Fruit fly (Drosophila melanogaster) whole organism, prepupa: Measurements from ENCODE around the gene homer.

Experiments
- Blimp-1 ChIP-seq: fragments of 200-800 bp; sonication (Bioruptor generic); optimal IDR thresholded peaks from 3 replicates; lab custom pipeline; 2017; ENCODE audit warnings: missing biosample characterization, missing genetic modification characterization, mild to moderate bottlenecking, moderate library complexity, missing genetic modification reagents
- CG10631 ChIP-seq: fragments of 200-800 bp; sonication (Bioruptor generic); optimal IDR thresholded peaks from 2 replicates; lab custom pipeline; 2016; ENCODE audit warnings: missing biosample characterization, missing genetic modification characterization
- CG10669 ChIP-seq: fragments of 200-800 bp; sonication (Bioruptor generic); optimal IDR thresholded peaks from 3 replicates; lab custom pipeline; 2018; ENCODE audit warnings: missing biosample characterization, mild to moderate bottlenecking, missing genetic modification characterization, moderate library complexity
- CG15336 ChIP-seq: fragments of 200-800 bp; sonication (Bioruptor generic); IDR thresholded peaks from 2 replicates; pipeline ENCODE4 v1.3.6; 2022; ENCODE audit warnings: missing biosample characterization, missing genetic modification characterization
- CG31627 ChIP-seq: fragments of 200-800 bp; sonication (Bioruptor generic); optimal IDR thresholded peaks from 3 replicates; lab custom pipeline; 2016; ENCODE audit warnings: missing biosample characterization, missing genetic modification characterization
- CG32006 ChIP-seq: fragments of 200-800 bp; sonication (Bioruptor generic); optimal IDR thresholded peaks from 3 replicates; lab custom pipeline; 2017; ENCODE audit warnings: missing biosample characterization, mild to moderate bottlenecking, missing genetic modification characterization
- CG34406 ChIP-seq: fragments of 200-800 bp; sonication (Bioruptor generic); optimal IDR thresholded peaks from 3 replicates; lab custom pipeline; 2016; ENCODE audit warnings: missing biosample characterization, missing genetic modification characterization
- CG3919 ChIP-seq: fragments of 200-800 bp; sonication (Bioruptor generic); optimal IDR thresholded peaks from 3 replicates; lab custom pipeline; 2016; ENCODE audit warnings: missing biosample characterization, missing genetic modification characterization
- CG4318 ChIP-seq: fragments of 200-800 bp; sonication (Bioruptor generic); optimal IDR thresholded peaks from 3 replicates; lab custom pipeline; 2017; ENCODE audit warnings: missing biosample characterization, mild to moderate bottlenecking, missing genetic modification characterization
- CG6163 ChIP-seq: fragments of 200-800 bp; sonication (Bioruptor generic); IDR thresholded peaks from 3 replicates; pipeline ENCODE4 v1.3.6; 2022; ENCODE audit warnings: missing biosample characterization, missing genetic modification characterization
- CG6792 ChIP-seq: fragments of 200-800 bp; sonication (Bioruptor generic); optimal IDR thresholded peaks from 3 replicates; lab custom pipeline; 2016; ENCODE audit warnings: missing biosample characterization, missing genetic modification characterization
- CG6854 ChIP-seq: fragments of 200-800 bp; sonication (Bioruptor generic); optimal IDR thresholded peaks from 2 replicates; lab custom pipeline; 2017; ENCODE audit warnings: missing biosample characterization, mild to moderate bottlenecking, missing genetic modification characterization
- CG7368 ChIP-seq: fragments of 200-800 bp; sonication (Bioruptor generic); optimal IDR thresholded peaks from 3 replicates; lab custom pipeline; 2016; ENCODE audit warnings: missing biosample characterization, missing genetic modification characterization
- CG8119 ChIP-seq: fragments of 200-800 bp; sonication (Bioruptor generic); IDR thresholded peaks from 3 replicates; pipeline ENCODE4 v1.3.6; 2022; ENCODE audit warnings: missing biosample characterization, missing genetic modification characterization
- CG8632 ChIP-seq: fragments of 200-800 bp; sonication (Bioruptor generic); optimal IDR thresholded peaks from 3 replicates; lab custom pipeline; 2016; ENCODE audit warnings: missing biosample characterization, missing genetic modification characterization
- CG9139 ChIP-seq: fragments of 200-800 bp; sonication (Bioruptor generic); optimal IDR thresholded peaks from 3 replicates; lab custom pipeline; 2017; ENCODE audit warnings: missing biosample characterization, mild to moderate bottlenecking, missing genetic modification characterization
- Eip75B ChIP-seq: fragments of 200-800 bp; sonication (Bioruptor generic); optimal IDR thresholded peaks from 3 replicates; lab custom pipeline; 2016; ENCODE audit warnings: missing biosample characterization, missing genetic modification characterization
- Eip78C ChIP-seq: fragments of 200-800 bp; sonication (Bioruptor generic); peaks from one replicate; lab custom pipeline; 2016; ENCODE audit warnings: missing biosample characterization, missing genetic modification characterization
- Ets21C ChIP-seq: fragments of 200-800 bp; sonication (Bioruptor generic); optimal IDR thresholded peaks from 3 replicates; lab custom pipeline; 2016; ENCODE audit warnings: missing biosample characterization, missing genetic modification characterization
- Ets96B ChIP-seq: fragments of 200-800 bp; optimal IDR thresholded peaks from 2 replicates; lab custom pipeline; 2019; ENCODE audit warnings: missing biosample characterization, mild to moderate bottlenecking, missing genetic modification characterization, moderate library complexity
- Hr38 ChIP-seq: sonication (Bioruptor generic); optimal IDR thresholded peaks from 2 replicates; lab custom pipeline; 2016; ENCODE audit warnings: missing biosample characterization, missing genetic modification characterization
- Hr39 ChIP-seq: fragments of 200-800 bp; sonication (Bioruptor generic); optimal IDR thresholded peaks from 2 replicates; lab custom pipeline; 2016; ENCODE audit warnings: missing biosample characterization, missing genetic modification characterization
- Hr4 ChIP-seq: fragments of 200-800 bp; sonication (Bioruptor generic); optimal IDR thresholded peaks from 3 replicates; lab custom pipeline; 2016; ENCODE audit warnings: missing biosample characterization, missing genetic modification characterization
- Lpt ChIP-seq: fragments of 200-800 bp; sonication (Bioruptor generic); optimal IDR thresholded peaks from 3 replicates; lab custom pipeline; 2016; ENCODE audit warnings: missing biosample characterization, missing genetic modification characterization
- Met ChIP-seq: fragments of 200-800 bp; sonication (Bioruptor generic); optimal IDR thresholded peaks from 3 replicates; lab custom pipeline; 2016; ENCODE audit warnings: missing biosample characterization, missing genetic modification characterization
- OdsH ChIP-seq: fragments of 200-800 bp; sonication (Bioruptor generic); optimal IDR thresholded peaks from 3 replicates; lab custom pipeline; 2016; ENCODE audit warnings: missing biosample characterization, missing genetic modification characterization
- Smox ChIP-seq: fragments of 200-800 bp; sonication (Bioruptor generic); optimal IDR thresholded peaks from 3 replicates; lab custom pipeline; 2016; ENCODE audit warnings: missing biosample characterization, missing genetic modification characterization
- Sox102F ChIP-seq: fragments of 200-800 bp; sonication (Bioruptor generic); optimal IDR thresholded peaks from 2 replicates; lab custom pipeline; 2016; ENCODE audit warnings: missing biosample characterization, mild to moderate bottlenecking, missing genetic modification characterization
- Sox15 ChIP-seq: fragments of 200-800 bp; sonication (Bioruptor generic); optimal IDR thresholded peaks from 3 replicates; lab custom pipeline; 2016; ENCODE audit warnings: missing biosample characterization, missing genetic modification characterization
- acj6 ChIP-seq: fragments of 200-800 bp; sonication (Bioruptor generic); optimal IDR thresholded peaks from 3 replicates; lab custom pipeline; 2016; ENCODE audit warnings: missing biosample characterization, missing genetic modification characterization
- dac ChIP-seq: fragments of 200-800 bp; sonication (Bioruptor generic); optimal IDR thresholded peaks from 2 replicates; lab custom pipeline; 2017; ENCODE audit warnings: missing biosample characterization, mild to moderate bottlenecking, missing genetic modification characterization
- dsx ChIP-seq: fragments of 200-800 bp; optimal IDR thresholded peaks from 3 replicates; lab custom pipeline; 2019; ENCODE audit warnings: missing biosample characterization, mild to moderate bottlenecking, missing genetic modification characterization, moderate library complexity; ENCODE audit not compliant: poor library complexity, severe bottlenecking
- eg ChIP-seq: fragments of 200-800 bp; sonication (Bioruptor generic); IDR thresholded peaks from 3 replicates; pipeline ENCODE4 v1.3.6; 2022; ENCODE audit warnings: missing biosample characterization, missing genetic modification characterization
- fd59A ChIP-seq: fragments of 200-800 bp; sonication (Bioruptor generic); optimal IDR thresholded peaks from 2 replicates; lab custom pipeline; 2017; ENCODE audit warnings: missing biosample characterization, mild to moderate bottlenecking, missing genetic modification characterization, missing genetic modification reagents
- fd85E ChIP-seq: fragments of 200-800 bp; sonication (Bioruptor generic); optimal IDR thresholded peaks from 3 replicates; lab custom pipeline; 2016; ENCODE audit warnings: missing biosample characterization, missing genetic modification characterization
- lz ChIP-seq: fragments of 200-800 bp; sonication (Bioruptor generic); optimal IDR thresholded peaks from 3 replicates; lab custom pipeline; 2016; ENCODE audit warnings: missing biosample characterization, missing genetic modification characterization
- net ChIP-seq: fragments of 200-800 bp; sonication (Bioruptor generic); optimal IDR thresholded peaks from 3 replicates; lab custom pipeline; 2016; ENCODE audit warnings: missing biosample characterization, missing genetic modification characterization
- pdm3 ChIP-seq: fragments of 200-800 bp; sonication (Bioruptor generic); optimal IDR thresholded peaks from 3 replicates; lab custom pipeline; 2016; ENCODE audit warnings: missing biosample characterization, missing genetic modification characterization
- salr ChIP-seq, 2 experiments: fragments of 200-800 bp; sonication (Bioruptor generic); optimal IDR thresholded peaks; 3 replicates each; lab custom pipeline; 2016 to 2018; ENCODE audit warnings: missing biosample characterization in 2 of 2, missing genetic modification characterization in 2 of 2, mild to moderate bottlenecking in 1 of 2
- spab ChIP-seq: fragments of 200-800 bp; sonication (Bioruptor generic); optimal IDR thresholded peaks from 2 replicates; lab custom pipeline; 2017; ENCODE audit warnings: missing biosample characterization, mild to moderate bottlenecking, missing genetic modification characterization, missing genetic modification reagents
- svp ChIP-seq: fragments of 200-800 bp; sonication (Bioruptor generic); peaks from one replicate; lab custom pipeline; 2016; ENCODE audit warnings: missing biosample characterization, missing genetic modification characterization

Gene homer

dm6 chr2L:6693794-6694254 is 29.3 kb downstream of the homer start (continued):
- TF ChIP-seq Met (GFP tag; lab: Kevin White, UChicago) (peak; percentile 65), Smox (GFP tag; lab: Kevin White, UChicago) (peak; percentile 33), Lpt (GFP tag; lab: Kevin White, UChicago) (peak; percentile 64), salr (GFP tag; optimal IDR thresholded peaks at IDR 0.05; lab: Kevin White, UChicago) (peak in 1 of 2 experiments; percentile 79), acj6 (GFP tag; lab: Kevin White, UChicago) (peak; percentile 51), CG7368 (GFP tag; lab: Kevin White, UChicago) (no peak), Ets96B (tag; lab: Kevin White, UChicago) (peak; percentile 69), CG4318 (GFP tag; lab: Kevin White, UChicago) (peak; percentile 65), Sox15 (GFP tag; lab: Kevin White, UChicago) (peak; percentile 11), Eip78C (GFP tag; lab: Kevin White, UChicago) (peak; percentile 95), net (GFP tag; lab: Kevin White, UChicago) (peak; percentile 68), CG9139 (GFP tag; lab: Kevin White, UChicago) (peak; percentile 62), pdm3 (peak; percentile 58), CG6854 (GFP tag; lab: Kevin White, UChicago) (peak; percentile 38), CG15336 (GFP tag; lab: Robert Waterston, UW) (peak; percentile 80), Blimp-1 (no peak), spab (GFP tag; lab: Kevin White, UChicago) (peak; percentile 64), lz (peak; percentile 49), svp (GFP tag; lab: Kevin White, UChicago) (peak; percentile 81), fd85E (GFP tag; lab: Kevin White, UChicago) (no peak), CG6792 (GFP tag; lab: Kevin White, UChicago) (peak; percentile 33), Eip75B (GFP tag; lab: Kevin White, UChicago) (peak; percentile 68), Ets21C (GFP tag; lab: Kevin White, UChicago) (peak; percentile 7)

- TF ChIP-seq CG31627 (no peak), Hr39 (GFP tag; lab: Kevin White, UChicago) (peak; percentile 15), Eip75B (GFP tag; lab: Kevin White, UChicago) (peak; percentile 9), CG34406 (GFP tag; lab: Kevin White, UChicago) (no peak), Met (GFP tag; lab: Kevin White, UChicago) (no peak), dac (no peak), CG32006 (GFP tag; lab: Kevin White, UChicago) (peak; percentile 42), CG10631 (peak; percentile 36), Eip78C (GFP tag; lab: Kevin White, UChicago) (peak; percentile 31), OdsH (peak; percentile 22), CG10669 (peak; percentile 14), fd85E (GFP tag; lab: Kevin White, UChicago) (no peak), eg (GFP tag; lab: Robert Waterston, UW) (no peak), Hr4 (GFP tag; lab: Kevin White, UChicago) (peak; percentile 45), CG3919 (GFP tag; lab: Kevin White, UChicago) (peak; percentile 14), Smox (GFP tag; lab: Kevin White, UChicago) (peak; percentile 1), CG8119 (GFP tag; lab: Robert Waterston, UW) (peak; percentile 48; the same call in 1 of the 3 replicates), pdm3 (peak; percentile 27), Ets96B (tag; lab: Kevin White, UChicago) (peak; percentile 8), CG6163 (peak; percentile 52; the same call in 2 of the 3 replicates), acj6 (GFP tag; lab: Kevin White, UChicago) (peak; percentile 20), CG15336 (GFP tag; lab: Robert Waterston, UW) (peak; percentile 39; the same call in 1 of the 2 replicates)
- TF ChIP-seq, all 60 proteins: peak for 16
Observed at dm6 chr2L:6692048-6692447, 31.1 kb downstream of the homer start.

dm6 chr2L:6686612-6687011 is 36.5 kb downstream of the homer start, which contains the start of gene CG11327:
Gene CG11327, minus strand, starts transcription at chr2L:6686712.
- no peak for TF ChIP-seq Sox102F (GFP tag; lab: Kevin White, UChicago)
- no peak for TF ChIP-seq CG10631
- TF ChIP-seq CG3919 (GFP tag; lab: Kevin White, UChicago), result no peak
- no peak for TF ChIP-seq Hr38
- TF ChIP-seq dsx, result no peak
- no peak for TF ChIP-seq eg (GFP tag; lab: Robert Waterston, UW)
- no peak for TF ChIP-seq pdm3
- TF ChIP-seq CG8632 (GFP tag; lab: Kevin White, UChicago), result no peak
- no peak for TF ChIP-seq CG34406 (GFP tag; lab: Kevin White, UChicago)
- no peak for TF ChIP-seq CG6163
- TF ChIP-seq Sox15 (GFP tag; lab: Kevin White, UChicago), result no peak
- TF ChIP-seq salr (GFP tag; optimal IDR thresholded peaks at IDR 0.05; lab: Kevin White, UChicago), result no peak
- TF ChIP-seq fd59A, result no peak
- no peak for TF ChIP-seq net (GFP tag; lab: Kevin White, UChicago)
- no peak for TF ChIP-seq CG32006 (GFP tag; lab: Kevin White, UChicago)
- TF ChIP-seq CG8119 (GFP tag; lab: Robert Waterston, UW), result no peak
